Fruit fly (Drosophila melanogaster): ENCODE data around the gene Es2.

Gene Es2

dm6 chrX:8416956-8417355, 44.3 kb upstream of the Es2 start:
- no peak for TF ChIP-seq Clk (GFP tag; optimal IDR thresholded peaks at IDR 0.05)
- TF ChIP-seq pad (GFP tag; optimal IDR thresholded peaks at IDR 0.05): no peak
- no peak for TF ChIP-seq cnc (optimal IDR thresholded peaks at IDR 0.05)
- TF ChIP-seq CG33017 (tag; optimal IDR thresholded peaks at IDR 0.05): no peak
- peak; percentile 2 for TF ChIP-seq CG1620 (GFP tag; optimal IDR thresholded peaks at IDR 0.05)
- no peak for TF ChIP-seq Crg-1 (GFP tag; optimal IDR thresholded peaks at IDR 0.05)

DNA sequence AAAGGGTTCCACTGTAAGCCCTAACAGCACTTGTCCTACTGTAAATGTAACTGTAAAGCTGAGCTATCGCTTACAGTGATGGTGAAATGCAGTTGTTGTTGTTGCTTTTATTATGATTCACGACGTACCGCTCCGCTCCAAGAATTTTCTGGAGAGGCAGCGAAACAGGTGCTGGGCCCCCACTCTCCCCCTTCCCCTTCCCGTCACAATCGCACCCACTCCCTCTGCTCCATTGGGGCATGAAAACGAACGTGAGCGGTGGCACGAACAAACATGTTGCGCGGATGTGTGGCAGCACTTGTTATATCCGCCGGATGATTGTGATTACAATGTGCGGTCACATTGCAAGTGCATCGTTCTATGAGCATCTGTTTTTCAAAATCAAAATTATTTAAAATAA, 41.7 kb upstream of the Es2 start:
- no peak for TF ChIP-seq CG12768 (GFP tag; optimal IDR thresholded peaks at IDR 0.05)
- peak; percentile 13 for TF ChIP-seq ovo (GFP tag; optimal IDR thresholded peaks at IDR 0.05)

dm6 chrX:8420772-8421448, 40.4 kb upstream of the Es2 start:
- TF ChIP-seq CG11617 (GFP tag; optimal IDR thresholded peaks at IDR 0.05): peak; percentile 50
- TF ChIP-seq Crg-1 (GFP tag; optimal IDR thresholded peaks at IDR 0.05): no peak
- peak; percentile 75 for TF ChIP-seq tj (GFP tag; optimal IDR thresholded peaks at IDR 0.05)
- peak; percentile 88 for TF ChIP-seq bab1 (GFP tag; optimal IDR thresholded peaks at IDR 0.05)
- peak; percentile 88 for TF ChIP-seq kay (GFP tag; ENCODE audit: borderline replicate concordance)
- TF ChIP-seq pad (GFP tag; optimal IDR thresholded peaks at IDR 0.05): peak; percentile 85
- TF ChIP-seq CG7045 (GFP tag; optimal IDR thresholded peaks at IDR 0.05): no peak
- peak; percentile 59 for TF ChIP-seq CG7101 (tag; optimal IDR thresholded peaks at IDR 0.05)
- TF ChIP-seq CG33017 (tag; optimal IDR thresholded peaks at IDR 0.05): peak; percentile 14
- peak; percentile 79 for TF ChIP-seq Mnt (GFP tag; optimal IDR thresholded peaks at IDR 0.05)
- peak; percentile 24 for TF ChIP-seq cic (GFP tag; optimal IDR thresholded peaks at IDR 0.05)
- no peak for TF ChIP-seq CG5204 (GFP tag; optimal IDR thresholded peaks at IDR 0.05)
- TF ChIP-seq CG12768 (GFP tag; optimal IDR thresholded peaks at IDR 0.05): peak; percentile 64
- TF ChIP-seq cnc (optimal IDR thresholded peaks at IDR 0.05): no peak
- no peak for TF ChIP-seq toe (GFP tag; optimal IDR thresholded peaks at IDR 0.05)

DNA sequence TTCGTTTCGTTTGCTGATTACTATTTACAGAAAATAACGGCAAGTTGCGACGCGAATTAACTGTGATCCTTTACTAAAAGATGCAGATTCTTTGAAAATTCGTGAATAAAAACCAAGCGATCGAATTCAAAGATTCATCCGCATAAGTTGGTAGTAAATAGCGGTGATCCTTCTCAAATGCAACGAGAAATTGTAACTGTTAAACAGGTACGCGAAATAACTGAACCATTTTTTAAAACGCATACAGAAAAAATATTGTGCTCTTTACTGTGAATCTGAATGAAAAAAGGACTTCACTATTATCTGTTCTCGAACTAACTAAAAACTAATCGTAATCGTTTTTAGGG, 39.9 kb upstream of the Es2 start:
- peak; percentile 75 for TF ChIP-seq ovo (GFP tag; optimal IDR thresholded peaks at IDR 0.05)
- no peak for TF ChIP-seq cnc (optimal IDR thresholded peaks at IDR 0.05)
- no peak for TF ChIP-seq Mnt (GFP tag; optimal IDR thresholded peaks at IDR 0.05)

dm6 chrX:8422643-8423042, 38.6 kb upstream of the Es2 start:
- TF ChIP-seq Crg-1 (GFP tag; optimal IDR thresholded peaks at IDR 0.05) (no peak), kay (GFP tag; ENCODE audit: borderline replicate concordance) (peak; percentile 81), Hr96 (GFP tag; optimal IDR thresholded peaks at IDR 0.05) (no peak), ovo (GFP tag; optimal IDR thresholded peaks at IDR 0.05) (no peak), Clk (GFP tag; optimal IDR thresholded peaks at IDR 0.05) (no peak), CG12768 (GFP tag; optimal IDR thresholded peaks at IDR 0.05) (no peak), CG1620 (GFP tag; optimal IDR thresholded peaks at IDR 0.05) (no peak)

DNA sequence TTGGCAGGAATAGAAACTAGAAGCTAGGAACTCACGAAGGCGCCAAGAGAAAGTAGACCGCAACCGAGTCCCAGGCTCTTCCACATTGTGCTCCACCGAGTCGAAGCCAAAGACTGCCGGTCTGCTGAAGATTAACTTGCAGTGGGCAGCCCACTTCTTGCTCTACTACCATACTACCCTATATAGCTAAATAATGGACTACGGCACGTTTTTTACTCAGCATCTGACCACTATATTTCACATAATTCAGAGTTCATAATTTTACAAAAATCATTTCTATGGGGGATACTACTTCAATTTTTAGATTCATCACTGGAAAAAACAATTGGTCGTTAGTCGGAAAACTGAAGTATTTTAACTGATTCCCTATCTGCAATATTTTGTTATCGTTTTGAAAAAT, 27.6 kb upstream of the Es2 start, which contains the start of gene CG32712:
TSS of gene CG32712 (minus strand) at position 101 of the 400 bp plus-strand sequence.
- no peak for TF ChIP-seq Crg-1 (GFP tag; optimal IDR thresholded peaks at IDR 0.05)
- no peak for TF ChIP-seq cic (GFP tag; optimal IDR thresholded peaks at IDR 0.05)
- TF ChIP-seq bab1 (GFP tag; optimal IDR thresholded peaks at IDR 0.05): no peak
- no peak for TF ChIP-seq kay (GFP tag; ENCODE audit: borderline replicate concordance)
- TF ChIP-seq CG7045 (GFP tag; optimal IDR thresholded peaks at IDR 0.05): no peak
- no peak for TF ChIP-seq tj (GFP tag; optimal IDR thresholded peaks at IDR 0.05)
- no peak for TF ChIP-seq Mnt (GFP tag; optimal IDR thresholded peaks at IDR 0.05)
- no peak for TF ChIP-seq pad (GFP tag; optimal IDR thresholded peaks at IDR 0.05)
- TF ChIP-seq CG5204 (GFP tag; optimal IDR thresholded peaks at IDR 0.05): no peak
- no peak for TF ChIP-seq CG12768 (GFP tag; optimal IDR thresholded peaks at IDR 0.05)
- no peak for TF ChIP-seq Clk (GFP tag; optimal IDR thresholded peaks at IDR 0.05)

DNA sequence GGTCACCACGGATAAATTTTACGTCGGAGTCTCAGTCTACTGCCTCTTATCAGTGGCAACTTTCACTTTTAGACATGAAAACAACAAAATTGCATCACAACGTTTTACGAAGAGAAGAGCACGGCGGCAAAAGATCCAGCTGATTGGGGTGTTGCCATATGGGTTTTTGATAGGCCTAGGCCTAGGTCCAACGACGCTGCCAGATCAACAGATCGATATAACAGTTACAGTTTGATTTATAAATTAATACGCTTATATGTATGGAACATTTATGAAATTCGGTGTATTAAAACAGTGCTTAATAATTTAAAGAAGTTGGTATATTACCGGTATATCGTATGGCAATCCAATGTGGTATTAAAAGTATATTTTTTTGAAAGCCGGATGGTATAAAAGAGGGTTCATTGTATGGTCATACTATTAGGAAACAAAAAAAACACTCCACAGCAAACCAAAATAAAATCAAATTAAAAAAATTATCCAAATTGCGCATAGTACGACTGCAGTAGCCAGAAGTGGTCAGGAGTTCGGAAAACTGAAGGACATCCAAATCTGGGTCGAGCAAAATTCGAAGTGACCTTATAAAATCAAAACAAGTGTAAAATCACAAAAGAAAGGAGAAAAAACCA, 24.5 kb upstream of the Es2 start, which contains the start of gene CG1440:
TSS of gene CG1440 (plus strand) at position 402 of the 629 bp plus-strand sequence.
- TF ChIP-seq CG11617 (GFP tag; optimal IDR thresholded peaks at IDR 0.05) (peak; percentile 33), kay (GFP tag; ENCODE audit: borderline replicate concordance) (no peak), CG5204 (GFP tag; optimal IDR thresholded peaks at IDR 0.05) (no peak), bab1 (GFP tag; optimal IDR thresholded peaks at IDR 0.05) (peak; percentile 89), Crg-1 (GFP tag; optimal IDR thresholded peaks at IDR 0.05) (no peak), CG1620 (GFP tag; optimal IDR thresholded peaks at IDR 0.05) (peak; percentile 14), cic (GFP tag; optimal IDR thresholded peaks at IDR 0.05) (no peak), CG14711 (tag; optimal IDR thresholded peaks at IDR 0.05) (peak; percentile 61), Mnt (GFP tag; optimal IDR thresholded peaks at IDR 0.05) (peak; percentile 59), CG7101 (tag; optimal IDR thresholded peaks at IDR 0.05) (peak; percentile 57)
